Worm (Caenorhabditis elegans): ENCODE measurements around the gene Y44A6D.6.
A peak's percentile ranks its signal among the peaks of the same experiment; 100 is the strongest.

DNA sequence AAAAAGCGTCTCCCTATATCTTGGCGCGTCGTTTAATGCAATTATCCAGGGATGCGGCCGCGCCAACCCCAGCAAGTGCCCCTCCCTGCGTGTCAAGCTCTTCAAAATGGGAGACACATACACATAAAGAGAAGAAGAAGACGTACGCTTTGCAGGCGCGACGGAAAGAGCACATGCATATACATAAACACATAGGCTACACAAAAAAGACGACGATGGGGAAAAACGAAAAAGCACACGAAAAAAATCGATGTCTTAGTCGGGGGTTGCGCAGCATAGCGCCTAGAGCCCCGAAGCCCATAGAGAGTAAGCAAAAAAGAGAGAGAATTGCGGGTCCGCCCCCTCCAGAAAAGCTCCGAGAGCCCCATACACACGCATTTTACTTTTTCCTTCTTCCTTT is 18.0 kb upstream of the Y44A6D.6 start, which contains the start of gene tpan-1:
- TF ChIP-seq skn-1 (tag; optimal IDR thresholded peaks at IDR 0.05): peak; percentile 6
- TF ChIP-seq unc-62 (GFP tag; optimal IDR thresholded peaks at IDR 0.05): no peak
- no peak for TF ChIP-seq ztf-4 (tag; optimal IDR thresholded peaks at IDR 0.05)
- TF ChIP-seq tbx-2 (tag; optimal IDR thresholded peaks at IDR 0.05): no peak
- no peak for TF ChIP-seq elt-3 (tag; optimal IDR thresholded peaks at IDR 0.05)

Data from whole organism, L3 larva.